Worm (Caenorhabditis elegans) whole organism, young adult: ENCODE measurements around the gene F54H12.7.
"Not testable (repeated sequence)": the region's sequence is repeated elsewhere in the genome, so short reads cannot be mapped to it uniquely, and the experiment has no call there.

Experiments
- ama-1 ChIP-seq, 3 experiments: fragments of 150-350 bp in 1 of 3; sonication (generic microtip) in 2 of 3; optimal IDR thresholded peaks; 2 replicates each; lab custom pipeline; 2014 to 2018; ENCODE audit warnings: missing biosample characterization in 2 of 3, missing genetic modification characterization in 2 of 3, missing genetic modification reagents in 2 of 3
- attf-6 ChIP-seq: fragments of 200-800 bp; sonication (Bioruptor generic); IDR thresholded peaks from 2 replicates; pipeline ENCODE4 v1.3.6; 2022; ENCODE audit warnings: missing genetic modification reagents, missing genetic modification characterization, missing compliant biosample characterization
- fkh-3 ChIP-seq: sonication (generic microtip); optimal IDR thresholded peaks from 2 replicates; lab custom pipeline; 2016; ENCODE audit warnings: mild to moderate bottlenecking, missing genetic modification characterization, missing compliant biosample characterization
- mcd-1 ChIP-seq: fragments of 200-800 bp; sonication (Bioruptor generic); IDR thresholded peaks from 2 replicates; pipeline ENCODE4 v1.3.6; 2022; ENCODE audit warnings: missing genetic modification reagents, missing genetic modification characterization, missing compliant biosample characterization
- somi-1 ChIP-seq: fragments of 200-800 bp; sonication (Bioruptor generic); optimal IDR thresholded peaks from 2 replicates; lab custom pipeline; 2018; ENCODE audit warnings: mild to moderate bottlenecking, missing genetic modification characterization, missing compliant biosample characterization
- ztf-25 ChIP-seq: fragments of 200-800 bp; sonication (Bioruptor generic); IDR thresholded peaks from 2 replicates; pipeline ENCODE4 v1.3.6; 2022; ENCODE audit warnings: missing genetic modification reagents, missing genetic modification characterization, missing compliant biosample characterization

- not testable (repeated sequence) for TF ChIP-seq fkh-3; somi-1 (GFP tag; lab: Kevin White, UChicago); mcd-1; ama-1 (optimal IDR thresholded peaks at IDR 0.05; lab: Kevin White, UChicago); ama-1 (GFP tag; optimal IDR thresholded peaks at IDR 0.05; lab: Kevin White, UChicago); ztf-25 (GFP tag; lab: Robert Waterston, UW); attf-6
These were observed 6.5 kb upstream of the F54H12.7 start, which contains the start of gene F54H12.4 for ce11 chrIII:7962641-7963040.
